Fruit fly (Drosophila melanogaster) whole organism, embryonic: ENCODE data around the gene mRpS18C.
A peak's percentile ranks its signal among the peaks of the same experiment; 100 is the strongest.

Source experiments
- ATbp ChIP-seq: fragments of 200-800 bp; sonication (Bioruptor generic); optimal IDR thresholded peaks from 2 replicates; lab custom pipeline; 2017; ENCODE audit warnings: missing biosample characterization, mild to moderate bottlenecking, missing genetic modification characterization, missing genetic modification reagents
- Adf1 ChIP-seq: fragments of 200-800 bp; sonication (Bioruptor generic); IDR thresholded peaks from 2 replicates; pipeline ENCODE4 v1.3.6; 2022; ENCODE audit warnings: missing biosample characterization, missing genetic modification characterization
- Awh ChIP-seq: fragments of 200-800 bp; sonication (Bioruptor generic); IDR thresholded peaks from 2 replicates; pipeline ENCODE4, ENCODE4 v1.3.6; 2022; ENCODE audit warnings: missing biosample characterization, missing genetic modification characterization
- C15 ChIP-seq: fragments of 200-800 bp; sonication (Bioruptor generic); IDR thresholded peaks from 3 replicates; pipeline ENCODE4 v1.3.6; 2022; ENCODE audit warnings: missing biosample characterization, missing genetic modification characterization
- CG12071 ChIP-seq: fragments of 200-800 bp; sonication (Bioruptor generic); optimal IDR thresholded peaks from 3 replicates; lab custom pipeline; 2018; ENCODE audit warnings: missing biosample characterization, mild to moderate bottlenecking, missing genetic modification characterization
- CG13296 ChIP-seq: fragments of 200-800 bp; sonication (Bioruptor generic); optimal IDR thresholded peaks from 3 replicates; lab custom pipeline; 2018; ENCODE audit warnings: missing biosample characterization, mild to moderate bottlenecking, missing genetic modification characterization
- CG14050 ChIP-seq: fragments of 200-800 bp; sonication (Bioruptor generic); IDR thresholded peaks from 3 replicates; pipeline ENCODE4 v1.3.6; 2022; ENCODE audit warnings: missing biosample characterization, missing genetic modification characterization
- CG14667 ChIP-seq: fragments of 200-800 bp; sonication (Bioruptor generic); IDR thresholded peaks from 2 replicates; pipeline ENCODE4 v1.3.6; 2022; ENCODE audit warnings: missing biosample characterization, missing genetic modification characterization
- CG14965 ChIP-seq: fragments of 200-800 bp; sonication (Bioruptor generic); optimal IDR thresholded peaks from 2 replicates; lab custom pipeline; 2016; ENCODE audit warnings: missing biosample characterization, missing genetic modification characterization, borderline replicate concordance
- CG1602 ChIP-seq: fragments of 200-800 bp; sonication (Bioruptor generic); optimal IDR thresholded peaks from 3 replicates; lab custom pipeline; 2016; ENCODE audit warnings: missing biosample characterization, missing genetic modification characterization
- CG17186 ChIP-seq: fragments of 200-800 bp; sonication (Bioruptor generic); optimal IDR thresholded peaks from 3 replicates; lab custom pipeline; 2017; ENCODE audit warnings: missing biosample characterization, missing genetic modification reagents, missing genetic modification characterization
- CG17385 ChIP-seq: fragments of 200-800 bp; sonication (Bioruptor generic); optimal IDR thresholded peaks from 3 replicates; lab custom pipeline; 2018; ENCODE audit warnings: missing biosample characterization, mild to moderate bottlenecking, missing genetic modification characterization
- CG18599 ChIP-seq: fragments of 200-800 bp; sonication (Bioruptor generic); optimal IDR thresholded peaks from 3 replicates; lab custom pipeline; 2017; ENCODE audit warnings: missing biosample characterization, missing genetic modification characterization, mild to moderate bottlenecking, moderate library complexity, missing genetic modification reagents
- CG31388 ChIP-seq: fragments of 200-800 bp; sonication (Bioruptor generic); optimal IDR thresholded peaks from 2 replicates; lab custom pipeline; 2016; ENCODE audit warnings: missing biosample characterization, missing genetic modification characterization
- CG4328 ChIP-seq: fragments of 200-800 bp; sonication (Bioruptor generic); optimal IDR thresholded peaks from 3 replicates; lab custom pipeline; 2017; ENCODE audit warnings: missing biosample characterization, missing genetic modification reagents, missing genetic modification characterization
- CG4424 ChIP-seq: fragments of 200-800 bp; sonication (Bioruptor generic); optimal IDR thresholded peaks from 3 replicates; lab custom pipeline; 2016; ENCODE audit warnings: missing biosample characterization, missing genetic modification characterization
- CG6654 ChIP-seq: fragments of 200-800 bp; sonication (Bioruptor generic); optimal IDR thresholded peaks from 2 replicates; lab custom pipeline; 2017; ENCODE audit warnings: missing biosample characterization, mild to moderate bottlenecking, missing genetic modification characterization
- CG6765 ChIP-seq: fragments of 200-800 bp; sonication (Bioruptor generic); optimal IDR thresholded peaks from 3 replicates; lab custom pipeline; 2017; ENCODE audit warnings: missing biosample characterization, mild to moderate bottlenecking, missing genetic modification characterization
- CG6791 ChIP-seq: fragments of 200-800 bp; sonication (Bioruptor generic); IDR thresholded peaks from 3 replicates; pipeline ENCODE4 v1.3.6; 2022; ENCODE audit warnings: missing biosample characterization, missing genetic modification characterization; ENCODE audit not compliant: partially characterized antibody
- CG6854 ChIP-seq: fragments of 200-800 bp; sonication (Bioruptor generic); optimal IDR thresholded peaks from 3 replicates; lab custom pipeline; 2017; ENCODE audit warnings: missing biosample characterization, mild to moderate bottlenecking, missing genetic modification characterization
- CG7745 ChIP-seq: fragments of 200-800 bp; sonication (Bioruptor generic); optimal IDR thresholded peaks from 2 replicates; lab custom pipeline; 2018; ENCODE audit warnings: missing biosample characterization, mild to moderate bottlenecking, missing genetic modification characterization, moderate library complexity
- CG7963 ChIP-seq: fragments of 200-800 bp; sonication (Bioruptor generic); IDR thresholded peaks from 3 replicates; pipeline ENCODE4 v1.3.6; 2022; ENCODE audit warnings: missing biosample characterization, missing genetic modification characterization; ENCODE audit not compliant: partially characterized antibody
- CG8388 ChIP-seq: fragments of 200-800 bp; sonication (Bioruptor generic); optimal IDR thresholded peaks from 2 replicates; lab custom pipeline; 2019; ENCODE audit warnings: missing biosample characterization, mild to moderate bottlenecking, missing genetic modification characterization, moderate library complexity
- CG8924 ChIP-seq: fragments of 200-800 bp; optimal IDR thresholded peaks from 3 replicates; lab custom pipeline; 2019; ENCODE audit warnings: missing biosample characterization, mild to moderate bottlenecking, missing genetic modification characterization, moderate library complexity
- CG9215 ChIP-seq: fragments of 200-800 bp; sonication (Bioruptor generic); IDR thresholded peaks from 2 replicates; pipeline ENCODE4 v1.3.6; 2022; ENCODE audit warnings: missing biosample characterization, missing genetic modification characterization
- Chrac-16 ChIP-seq: fragments of 200-800 bp; sonication (Bioruptor generic); optimal IDR thresholded peaks from 3 replicates; lab custom pipeline; 2016; ENCODE audit warnings: missing biosample characterization, missing genetic modification characterization
- CkIIα-i1 ChIP-seq: fragments of 200-800 bp; sonication (Bioruptor generic); IDR thresholded peaks from 2 replicates; pipeline ENCODE4 v1.3.6; 2022; ENCODE audit warnings: missing biosample characterization, missing genetic modification characterization
- Deaf1 ChIP-seq: fragments of 200-800 bp; optimal IDR thresholded peaks from 3 replicates; lab custom pipeline; 2019; ENCODE audit warnings: missing biosample characterization, mild to moderate bottlenecking, missing genetic modification characterization, moderate library complexity
- Hand ChIP-seq: fragments of 200-800 bp; sonication (Bioruptor generic); optimal IDR thresholded peaks from 2 replicates; lab custom pipeline; 2017; ENCODE audit warnings: mild to moderate bottlenecking, missing biosample characterization, missing genetic modification reagents, missing genetic modification characterization
- Hr51 ChIP-seq, 2 experiments: fragments of 200-800 bp; sonication (Bioruptor generic); optimal IDR thresholded peaks; 2 replicates in 1 of 2; 3 replicates in 1 of 2; lab custom pipeline; 2016 to 2018; ENCODE audit warnings: missing biosample characterization in 2 of 2, missing genetic modification characterization in 2 of 2, mild to moderate bottlenecking in 1 of 2, moderate library complexity in 1 of 2
- Spps ChIP-seq: fragments of 200-800 bp; sonication (Bioruptor generic); optimal IDR thresholded peaks from 2 replicates; lab custom pipeline; 2018; ENCODE audit warnings: missing biosample characterization, mild to moderate bottlenecking, missing genetic modification characterization
- al ChIP-seq: fragments of 200-800 bp; sonication (Bioruptor generic); IDR thresholded peaks from 2 replicates; pipeline ENCODE4 v1.3.6; 2022; ENCODE audit warnings: missing biosample characterization, missing genetic modification characterization
- ap ChIP-seq: fragments of 200-800 bp; sonication (Bioruptor generic); IDR thresholded peaks from 2 replicates; pipeline ENCODE4 v1.3.6; 2022; ENCODE audit warnings: missing biosample characterization, missing genetic modification characterization
- bowl ChIP-seq: fragments of 200-800 bp; sonication (Bioruptor generic); IDR thresholded peaks from 2 replicates; pipeline ENCODE4 v1.3.6; 2022; ENCODE audit warnings: missing biosample characterization, missing genetic modification characterization
- crc ChIP-seq: fragments of 200-800 bp; sonication (Bioruptor generic); optimal IDR thresholded peaks from 2 replicates; lab custom pipeline; 2016; ENCODE audit warnings: missing biosample characterization, missing genetic modification characterization
- dmrt11E ChIP-seq: fragments of 200-800 bp; sonication (Bioruptor generic); optimal IDR thresholded peaks from 3 replicates; lab custom pipeline; 2018; ENCODE audit warnings: missing biosample characterization, mild to moderate bottlenecking, missing genetic modification characterization, moderate library complexity
- ewg ChIP-seq: fragments of 200-800 bp; sonication (Bioruptor generic); optimal IDR thresholded peaks from 3 replicates; lab custom pipeline; 2017; ENCODE audit warnings: mild to moderate bottlenecking, missing biosample characterization, missing genetic modification reagents, missing genetic modification characterization
- hbn ChIP-seq: fragments of 200-800 bp; sonication (Bioruptor generic); IDR thresholded peaks from 2 replicates; pipeline ENCODE4 v1.3.6; 2022; ENCODE audit warnings: missing biosample characterization, missing genetic modification characterization; ENCODE audit not compliant: partially characterized antibody
- insv ChIP-seq, 2 experiments: fragments of 200-800 bp; sonication (Bioruptor generic); optimal IDR thresholded peaks; 3 replicates each; lab custom pipeline; 2016 to 2018; ENCODE audit warnings: missing biosample characterization in 2 of 2, missing genetic modification characterization in 2 of 2
- maf-S ChIP-seq: fragments of 200-800 bp; sonication (Bioruptor generic); optimal IDR thresholded peaks from 2 replicates; lab custom pipeline; 2016; ENCODE audit warnings: missing biosample characterization, missing genetic modification characterization
- nerfin-1 ChIP-seq: fragments of 200-800 bp; sonication (Bioruptor generic); optimal IDR thresholded peaks from 3 replicates; lab custom pipeline; 2019; ENCODE audit warnings: missing biosample characterization, mild to moderate bottlenecking, missing genetic modification characterization, moderate library complexity
- nerfin-2 ChIP-seq: fragments of 200-800 bp; sonication (Bioruptor generic); IDR thresholded peaks from 2 replicates; pipeline ENCODE4 v1.3.6; 2022; ENCODE audit warnings: missing biosample characterization, missing genetic modification characterization; ENCODE audit not compliant: partially characterized antibody
- org-1 ChIP-seq: fragments of 200-800 bp; sonication (Bioruptor generic); optimal IDR thresholded peaks from 2 replicates; lab custom pipeline; 2017; ENCODE audit warnings: missing biosample characterization, missing genetic modification characterization
- peb ChIP-seq: fragments of 200-800 bp; sonication (Bioruptor generic); IDR thresholded peaks from 2 replicates; pipeline ENCODE4 v1.3.6; 2022; ENCODE audit warnings: missing biosample characterization, missing genetic modification characterization
- ro ChIP-seq: fragments of 200-800 bp; sonication (Bioruptor generic); IDR thresholded peaks from 2 replicates; pipeline ENCODE4 v1.3.6; 2022; ENCODE audit warnings: missing biosample characterization, missing genetic modification characterization
- sima ChIP-seq: fragments of 200-800 bp; sonication (Bioruptor generic); optimal IDR thresholded peaks from 2 replicates; lab custom pipeline; 2016; ENCODE audit warnings: missing biosample characterization, missing genetic modification characterization
- sisA ChIP-seq: fragments of 200-800 bp; sonication (Bioruptor generic); IDR thresholded peaks from 2 replicates; pipeline ENCODE4 v1.3.6; 2022; ENCODE audit warnings: missing biosample characterization, missing genetic modification characterization
- slou ChIP-seq: fragments of 200-800 bp; sonication (Bioruptor generic); optimal IDR thresholded peaks from 3 replicates; lab custom pipeline; 2016; ENCODE audit warnings: missing biosample characterization, missing genetic modification characterization
- zen ChIP-seq: fragments of 200-800 bp; sonication (Bioruptor generic); optimal IDR thresholded peaks from 3 replicates; lab custom pipeline; 2018; ENCODE audit warnings: missing biosample characterization, mild to moderate bottlenecking, missing genetic modification characterization, moderate library complexity

The mRpS18C gene

dm6 chr3R:30388215-30388871, 35.4 kb upstream of the mRpS18C start (continued):
- TF ChIP-seq CG7963 (GFP tag; lab: Robert Waterston, UW): no peak
- peak; percentile 67; the same call in 1 of the 2 replicates for TF ChIP-seq ap (GFP tag; lab: Robert Waterston, UW)
- peak; percentile 90 for TF ChIP-seq al (GFP tag; lab: Robert Waterston, UW)
- peak; percentile 64 to 82 for TF ChIP-seq insv (GFP tag; optimal IDR thresholded peaks at IDR 0.05; lab: Kevin White, UChicago)
- TF ChIP-seq ro (GFP tag; lab: Robert Waterston, UW): peak; percentile 75
- TF ChIP-seq Spps (tag; lab: Kevin White, UChicago): peak; percentile 77
- peak; percentile 90 for TF ChIP-seq CG6654
- TF ChIP-seq CG6854 (GFP tag; lab: Kevin White, UChicago): peak; percentile 96
- peak; percentile 96 for TF ChIP-seq CG18599 (GFP tag; lab: Kevin White, UChicago)
- peak; percentile 85 for TF ChIP-seq CG14965 (GFP tag; lab: Kevin White, UChicago)
- no peak for TF ChIP-seq CG7745
- TF ChIP-seq crc (GFP tag; lab: Kevin White, UChicago): peak; percentile 96
- TF ChIP-seq CG4424 (GFP tag; lab: Kevin White, UChicago): peak; percentile 98
- TF ChIP-seq peb (GFP tag; lab: Robert Waterston, UW): peak; percentile 84
- peak; percentile 95 to 97 for TF ChIP-seq Hr51 (GFP tag; optimal IDR thresholded peaks at IDR 0.05; lab: Kevin White, UChicago)
- TF ChIP-seq slou (GFP tag; lab: Kevin White, UChicago): peak; percentile 90
- TF ChIP-seq CG8388 (GFP tag; lab: Kevin White, UChicago): peak; percentile 92
- peak; percentile 86 for TF ChIP-seq CG31388 (GFP tag; lab: Kevin White, UChicago)
- peak; percentile 88 for TF ChIP-seq CG12071 (GFP tag; lab: Kevin White, UChicago)
- peak; percentile 94 for TF ChIP-seq CG6765 (GFP tag; lab: Kevin White, UChicago)
- TF ChIP-seq maf-S (GFP tag; lab: Kevin White, UChicago): peak; percentile 95
- 0 out of 3 replicates have a peak, but pooled peaks have one; percentile 66 for TF ChIP-seq C15 (GFP tag; lab: Robert Waterston, UW)
- no peak for TF ChIP-seq hbn (GFP tag; lab: Robert Waterston, UW)
- peak; percentile 94 for TF ChIP-seq Hand (GFP tag; lab: Kevin White, UChicago)
- TF ChIP-seq nerfin-2 (GFP tag; lab: Robert Waterston, UW): no peak
- TF ChIP-seq CG17186 (GFP tag; lab: Kevin White, UChicago): peak; percentile 88
- TF ChIP-seq Adf1 (GFP tag; lab: Robert Waterston, UW): peak; percentile 62; the same call in 1 of the 2 replicates
- peak; percentile 95 for TF ChIP-seq dmrt11E (tag; lab: Kevin White, UChicago)
- TF ChIP-seq Deaf1: peak; percentile 66
- TF ChIP-seq bowl: peak; percentile 80
- peak; percentile 95 for TF ChIP-seq Chrac-16
- peak; percentile 70; the same call in 1 of the 2 replicates for TF ChIP-seq Awh (GFP tag; lab: Robert Waterston, UW)
- peak; percentile 93 for TF ChIP-seq CG9215
- TF ChIP-seq zen (tag; lab: Kevin White, UChicago): peak; percentile 86
- peak; percentile 91 for TF ChIP-seq ewg (GFP tag; lab: Kevin White, UChicago)
- no peak for TF ChIP-seq CG6791 (GFP tag; lab: Robert Waterston, UW)
- peak; percentile 91 for TF ChIP-seq ATbp (GFP tag; lab: Kevin White, UChicago)
- peak; percentile 80 for TF ChIP-seq CG14050 (GFP tag; lab: Robert Waterston, UW)
- peak; percentile 96 for TF ChIP-seq CG8924 (tag; lab: Kevin White, UChicago)
- peak; percentile 98 for TF ChIP-seq CG4328
- peak; percentile 86 for TF ChIP-seq sisA (GFP tag; lab: Robert Waterston, UW)
- TF ChIP-seq org-1 (GFP tag; lab: Kevin White, UChicago): peak; percentile 98
- TF ChIP-seq CG1602 (GFP tag; lab: Kevin White, UChicago): peak; percentile 96
- TF ChIP-seq CkIIα-i1 (GFP tag; lab: Robert Waterston, UW): no peak
- TF ChIP-seq CG17385 (GFP tag; lab: Kevin White, UChicago): peak; percentile 93
- peak; percentile 79; the same call in 1 of the 2 replicates for TF ChIP-seq CG14667 (GFP tag; lab: Robert Waterston, UW)
- TF ChIP-seq sima (GFP tag; lab: Kevin White, UChicago): peak; percentile 93
- peak; percentile 91 for TF ChIP-seq CG13296 (GFP tag; lab: Kevin White, UChicago)
- TF ChIP-seq nerfin-1 (tag; lab: Kevin White, UChicago): peak; percentile 85
